Worm (Caenorhabditis elegans) whole organism, L2 larva: ENCODE measurements around the gene C28G1.10.
A peak's percentile ranks its signal among the peaks of the same experiment; 100 is the strongest.

Experiments
- R02D3.7 ChIP-seq: fragments of 150-350 bp; optimal IDR thresholded peaks from 2 replicates; lab custom pipeline; 2014; ENCODE audit warnings: missing biosample characterization, missing genetic modification characterization
- Y55F3AM.14 ChIP-seq: fragments of 200-800 bp; sonication (Bioruptor generic); optimal IDR thresholded peaks from 2 replicates; lab custom pipeline; 2018; ENCODE audit warnings: mild to moderate bottlenecking, missing genetic modification characterization, missing compliant biosample characterization
- aly-2 ChIP-seq: fragments of 150-350 bp; optimal IDR thresholded peaks from 2 replicates; lab custom pipeline; 2014; ENCODE audit warnings: missing biosample characterization, missing genetic modification characterization
- ama-1 ChIP-seq: fragments of 150-350 bp; optimal IDR thresholded peaks from 2 replicates; lab custom pipeline; 2018; ENCODE audit warnings: inconsistent platforms
- blmp-1 ChIP-seq: sonication (generic microtip); optimal IDR thresholded peaks from 2 replicates; lab custom pipeline; 2017; ENCODE audit warnings: missing genetic modification characterization, mild to moderate bottlenecking, missing compliant biosample characterization, antibody characterized with exemption, moderate library complexity; ENCODE audit not compliant: insufficient read depth
- ceh-82 ChIP-seq: fragments of 150-350 bp; optimal IDR thresholded peaks from 2 replicates; lab custom pipeline; 2014; ENCODE audit warnings: missing biosample characterization, missing genetic modification characterization
- crh-2 ChIP-seq: sonication (generic microtip); optimal IDR thresholded peaks from 2 replicates; lab custom pipeline; 2017; ENCODE audit warnings: missing biosample characterization, missing genetic modification characterization
- dmd-4 ChIP-seq: sonication (generic microtip); optimal IDR thresholded peaks from 2 replicates; lab custom pipeline; 2017; ENCODE audit warnings: missing biosample characterization, missing genetic modification characterization
- egl-27 ChIP-seq: sonication (generic microtip); optimal IDR thresholded peaks from 3 replicates; lab custom pipeline; 2017; ENCODE audit warnings: missing biosample characterization, missing genetic modification reagents, missing genetic modification characterization
- elt-1 ChIP-seq: fragments of 150-350 bp; optimal IDR thresholded peaks from 2 replicates; lab custom pipeline; 2014; ENCODE audit warnings: missing biosample characterization, missing genetic modification characterization
- elt-3 ChIP-seq: sonication (generic microtip); optimal IDR thresholded peaks from 2 replicates; lab custom pipeline; 2017; ENCODE audit warnings: missing biosample characterization, missing genetic modification characterization
- fos-1 ChIP-seq: fragments of 150-350 bp; optimal IDR thresholded peaks from 2 replicates; lab custom pipeline; 2014; ENCODE audit warnings: missing biosample characterization, missing genetic modification characterization
- gmeb-1 ChIP-seq: fragments of 150-350 bp; optimal IDR thresholded peaks from 2 replicates; lab custom pipeline; 2014; ENCODE audit warnings: missing biosample characterization, missing genetic modification characterization
- lin-11 ChIP-seq: fragments of 150-350 bp; sonication (generic microtip); optimal IDR thresholded peaks from 2 replicates; lab custom pipeline; 2014; ENCODE audit warnings: missing biosample characterization, missing genetic modification characterization, inconsistent platforms, mixed read lengths
- lin-13 ChIP-seq: fragments of 150-350 bp; optimal IDR thresholded peaks from 2 replicates; lab custom pipeline; 2014; ENCODE audit warnings: missing biosample characterization, missing genetic modification reagents, missing genetic modification characterization
- lin-39 ChIP-seq: fragments of 150-350 bp; optimal IDR thresholded peaks from 2 replicates; lab custom pipeline; 2014; ENCODE audit warnings: missing biosample characterization, missing genetic modification reagents, missing genetic modification characterization
- lsy-2 ChIP-seq, 2 experiments: fragments of 150-350 bp in 1 of 2; sonication (generic microtip) in 1 of 2; optimal IDR thresholded peaks; 2 replicates each; lab custom pipeline; 2014 to 2017; ENCODE audit warnings: missing biosample characterization in 2 of 2, missing genetic modification characterization in 2 of 2
- mab-5 ChIP-seq: fragments of 150-350 bp; optimal IDR thresholded peaks from 2 replicates; lab custom pipeline; 2014; ENCODE audit warnings: missing biosample characterization, missing genetic modification characterization
- mdl-1 ChIP-seq, 2 experiments: fragments of 150-350 bp in 1 of 2; sonication (generic microtip) in 1 of 2; optimal IDR thresholded peaks; 2 replicates each; lab custom pipeline; 2017; ENCODE audit warnings: missing biosample characterization in 2 of 2, missing genetic modification characterization in 2 of 2
- nhr-12 ChIP-seq: fragments of 150-350 bp; optimal IDR thresholded peaks from 2 replicates; lab custom pipeline; 2014; ENCODE audit warnings: missing biosample characterization, missing genetic modification characterization
- nhr-129 ChIP-seq: fragments of 150-350 bp; optimal IDR thresholded peaks from 2 replicates; lab custom pipeline; 2014; ENCODE audit warnings: missing biosample characterization, missing genetic modification characterization
- nhr-21 ChIP-seq: fragments of 150-350 bp; optimal IDR thresholded peaks from 2 replicates; lab custom pipeline; 2014; ENCODE audit warnings: missing biosample characterization, missing genetic modification characterization
- nhr-23 ChIP-seq: fragments of 150-350 bp; optimal IDR thresholded peaks from 2 replicates; lab custom pipeline; 2014; ENCODE audit warnings: missing biosample characterization, missing genetic modification reagents, missing genetic modification characterization
- nhr-25 ChIP-seq: fragments of 150-350 bp; sonication (generic microtip); optimal IDR thresholded peaks from 3 replicates; lab custom pipeline; 2014; ENCODE audit warnings: missing biosample characterization, missing genetic modification characterization
- nhr-77 ChIP-seq: fragments of 150-350 bp; optimal IDR thresholded peaks from 2 replicates; lab custom pipeline; 2014; ENCODE audit warnings: missing biosample characterization, missing genetic modification characterization
- skn-1 ChIP-seq: sonication (generic microtip); optimal IDR thresholded peaks from 2 replicates; lab custom pipeline; 2017; ENCODE audit warnings: missing biosample characterization, missing genetic modification characterization
- sma-3 ChIP-seq: sonication (generic microtip); optimal IDR thresholded peaks from 2 replicates; lab custom pipeline; 2016; ENCODE audit warnings: missing genetic modification reagents, missing genetic modification characterization, missing compliant biosample characterization
- sma-9 ChIP-seq, 2 experiments: fragments of 150-350 bp in 1 of 2; sonication (generic microtip) in 1 of 2; optimal IDR thresholded peaks; 2 replicates each; lab custom pipeline; 2014 to 2016; ENCODE audit warnings: missing genetic modification characterization in 2 of 2, mild to moderate bottlenecking in 1 of 2, missing biosample characterization in 1 of 2, missing compliant biosample characterization in 1 of 2, missing genetic modification reagents in 1 of 2, moderate library complexity in 1 of 2
- snpc-4 ChIP-seq: fragments of 150-350 bp; optimal IDR thresholded peaks from 2 replicates; lab custom pipeline; 2014; ENCODE audit warnings: missing biosample characterization, missing genetic modification characterization
- unc-39 ChIP-seq: fragments of 150-350 bp; optimal IDR thresholded peaks from 2 replicates; lab custom pipeline; 2014; ENCODE audit warnings: missing biosample characterization, missing genetic modification characterization
- unc-55 ChIP-seq: fragments of 150-350 bp; sonication (generic microtip); optimal IDR thresholded peaks from 3 replicates; lab custom pipeline; 2014; ENCODE audit warnings: missing biosample characterization, missing genetic modification reagents, missing genetic modification characterization
- zag-1 ChIP-seq: fragments of 150-350 bp; optimal IDR thresholded peaks from 2 replicates; lab custom pipeline; 2014; ENCODE audit warnings: missing biosample characterization, missing genetic modification characterization
- ztf-1 ChIP-seq: fragments of 200-800 bp; sonication (Bioruptor generic); conservative IDR thresholded peaks from 2 replicates; pipeline ENCODE4 v1.3.6; 2022; ENCODE audit warnings: missing genetic modification characterization, missing compliant biosample characterization
- ztf-4 ChIP-seq: fragments of 150-350 bp; optimal IDR thresholded peaks from 2 replicates; lab custom pipeline; 2014; ENCODE audit warnings: missing biosample characterization, missing genetic modification characterization

Gene C28G1.10

ce11 chrX:8838176-8838575, 8.7 kb upstream of the C28G1.10 start:
- TF ChIP-seq sma-3 (GFP tag; lab: Kevin White, UChicago) (no peak), crh-2 (tag; lab: Kevin White, UChicago) (no peak), elt-1 (tag; lab: Kevin White, UChicago) (no peak), skn-1 (tag; lab: Kevin White, UChicago) (no peak), ztf-4 (tag; lab: Kevin White, UChicago) (no peak), aly-2 (no peak), unc-39 (tag; lab: Kevin White, UChicago) (no peak), ztf-1 (GFP tag; lab: Robert Waterston, UW) (no peak), blmp-1 (tag; lab: Kevin White, UChicago) (no peak), egl-27 (tag; lab: Kevin White, UChicago) (no peak), lin-13 (no peak), ama-1 (lab: Kevin White, UChicago) (no peak), zag-1 (tag; lab: Kevin White, UChicago) (no peak), nhr-23 (tag; lab: Kevin White, UChicago) (no peak), ceh-82 (no peak)
- TF ChIP-seq, all 48 proteins: peak for 0

ce11 chrX:8843988-8844387, 2.9 kb upstream of the C28G1.10 start, which contains the start of gene ubc-23:
Gene ubc-23, plus strand, starts transcription at chrX:8844288.
- TF ChIP-seq nhr-12 (tag; lab: Kevin White, UChicago) (no peak), nhr-129 (no peak), R02D3.7 (tag; lab: Kevin White, UChicago) (no peak), ztf-1 (GFP tag; lab: Robert Waterston, UW) (no peak), dmd-4 (no peak), nhr-25 (tag; lab: Kevin White, UChicago) (no peak), lin-13 (no peak), sma-9 (GFP tag; optimal IDR thresholded peaks at IDR 0.05; lab: Kevin White, UChicago) (no peak), sma-9 (tag; optimal IDR thresholded peaks at IDR 0.05; lab: Kevin White, UChicago) (no peak), ama-1 (lab: Kevin White, UChicago) (no peak), fos-1 (tag; lab: Kevin White, UChicago) (no peak), crh-2 (tag; lab: Kevin White, UChicago) (no peak)

- no peak for TF ChIP-seq elt-1 (tag; lab: Kevin White, UChicago)
- TF ChIP-seq nhr-77, result no peak
- TF ChIP-seq dmd-4, result no peak
- no peak for TF ChIP-seq ztf-1 (GFP tag; lab: Robert Waterston, UW)
- TF ChIP-seq elt-3 (tag; lab: Kevin White, UChicago), result no peak
- no peak for TF ChIP-seq blmp-1 (tag; lab: Kevin White, UChicago)
- TF ChIP-seq mdl-1 (tag; optimal IDR thresholded peaks at IDR 0.05; lab: Kevin White, UChicago), result no peak
- no peak for TF ChIP-seq nhr-21 (tag; lab: Kevin White, UChicago)
- TF ChIP-seq snpc-4 (tag; lab: Kevin White, UChicago), result no peak
- no peak for TF ChIP-seq sma-9 (GFP tag; optimal IDR thresholded peaks at IDR 0.05; lab: Kevin White, UChicago)
- TF ChIP-seq sma-9 (tag; optimal IDR thresholded peaks at IDR 0.05; lab: Kevin White, UChicago), result no peak
- TF ChIP-seq aly-2, result no peak
- no peak for TF ChIP-seq lsy-2 (tag; optimal IDR thresholded peaks at IDR 0.05; lab: Kevin White, UChicago)
- TF ChIP-seq ama-1 (lab: Kevin White, UChicago), result no peak
- no peak for TF ChIP-seq Y55F3AM.14 (GFP tag; lab: Kevin White, UChicago)
- TF ChIP-seq nhr-129, result no peak
- no peak for TF ChIP-seq nhr-23 (tag; lab: Kevin White, UChicago)
- no peak for TF ChIP-seq egl-27 (tag; lab: Kevin White, UChicago)
Measured at ce11 chrX:8853524-8853923, 6.6 kb downstream of the C28G1.10 start, which contains the start of gene sprp-4. Gene sprp-4, minus strand, starts transcription at chrX:8853624.

ce11 chrX:8854409-8854808, 7.5 kb downstream of the C28G1.10 start:
- TF ChIP-seq mab-5 (tag; lab: Kevin White, UChicago), result no peak
- no peak for TF ChIP-seq crh-2 (tag; lab: Kevin White, UChicago)
- TF ChIP-seq gmeb-1 (tag; lab: Kevin White, UChicago), result no peak
- TF ChIP-seq lin-39, result no peak

- no peak for TF ChIP-seq crh-2 (tag; lab: Kevin White, UChicago)
- no peak for TF ChIP-seq fos-1 (tag; lab: Kevin White, UChicago)
- TF ChIP-seq nhr-129, result no peak
- TF ChIP-seq elt-1 (tag; lab: Kevin White, UChicago), result peak; percentile 90
- TF ChIP-seq nhr-23 (tag; lab: Kevin White, UChicago), result no peak
- TF ChIP-seq lin-11 (tag; lab: Kevin White, UChicago), result no peak
- no peak for TF ChIP-seq nhr-21 (tag; lab: Kevin White, UChicago)
- no peak for TF ChIP-seq unc-55 (GFP tag; lab: Kevin White, UChicago)
- no peak for TF ChIP-seq nhr-77
Measured at ce11 chrX:8857904-8858612, 11.1 kb downstream of the C28G1.10 start, which contains the start of gene C06E2.5. Gene C06E2.5, minus strand, starts transcription at chrX:8857954.
